Fruit fly (Drosophila melanogaster) whole organism, embryonic: ENCODE data around the gene Mocs1.

Experiments
- Abd-B ChIP-seq: fragments of 200-800 bp; sonication (Bioruptor generic); optimal IDR thresholded peaks from 2 replicates; lab custom pipeline; 2018; ENCODE audit warnings: missing biosample characterization, mild to moderate bottlenecking, missing genetic modification characterization, moderate library complexity
- CG10147 ChIP-seq: fragments of 200-800 bp; sonication (Bioruptor generic); optimal IDR thresholded peaks from 2 replicates; lab custom pipeline; 2019; ENCODE audit warnings: missing biosample characterization, mild to moderate bottlenecking, missing genetic modification characterization, moderate library complexity
- CG11398 ChIP-seq: fragments of 200-800 bp; sonication (Bioruptor generic); optimal IDR thresholded peaks from 2 replicates; lab custom pipeline; 2016; ENCODE audit warnings: missing biosample characterization, missing genetic modification characterization
- CG11560 ChIP-seq: fragments of 200-800 bp; sonication (Bioruptor generic); IDR thresholded peaks from 3 replicates; pipeline ENCODE4 v1.3.6; 2022; ENCODE audit warnings: missing biosample characterization, missing genetic modification characterization
- CG11723 ChIP-seq: fragments of 200-800 bp; sonication (Bioruptor generic); optimal IDR thresholded peaks from 2 replicates; lab custom pipeline; 2017; ENCODE audit warnings: missing biosample characterization, mild to moderate bottlenecking, missing genetic modification characterization
- CG12299 ChIP-seq: fragments of 200-800 bp; sonication (Bioruptor generic); optimal IDR thresholded peaks from 2 replicates; lab custom pipeline; 2018; ENCODE audit warnings: missing biosample characterization, mild to moderate bottlenecking, missing genetic modification characterization
- CG12942 ChIP-seq: fragments of 200-800 bp; sonication (Bioruptor generic); optimal IDR thresholded peaks from 3 replicates; lab custom pipeline; 2016; ENCODE audit warnings: missing biosample characterization, missing genetic modification characterization
- CG13894 ChIP-seq: fragments of 200-800 bp; sonication (Bioruptor generic); optimal IDR thresholded peaks from 3 replicates; lab custom pipeline; 2018; ENCODE audit warnings: missing biosample characterization, mild to moderate bottlenecking, missing genetic modification characterization, moderate library complexity
- CG14710 ChIP-seq: fragments of 200-800 bp; sonication (Bioruptor generic); optimal IDR thresholded peaks from 3 replicates; lab custom pipeline; 2019; ENCODE audit warnings: missing biosample characterization, mild to moderate bottlenecking, missing genetic modification characterization, moderate library complexity
- CG1529 ChIP-seq: fragments of 200-800 bp; sonication (Bioruptor generic); optimal IDR thresholded peaks from 3 replicates; lab custom pipeline; 2018; ENCODE audit warnings: missing biosample characterization, missing genetic modification characterization
- CG15479 ChIP-seq: fragments of 200-800 bp; sonication (Bioruptor generic); optimal IDR thresholded peaks from 3 replicates; lab custom pipeline; 2019; ENCODE audit warnings: missing biosample characterization, mild to moderate bottlenecking, missing genetic modification characterization, moderate library complexity
- CG15514 ChIP-seq: fragments of 200-800 bp; sonication (Bioruptor generic); optimal IDR thresholded peaks from 3 replicates; lab custom pipeline; 2017; ENCODE audit warnings: missing biosample characterization, missing genetic modification characterization, mild to moderate bottlenecking, moderate library complexity, missing genetic modification reagents
- CG15601 ChIP-seq: fragments of 200-800 bp; sonication (Bioruptor generic); optimal IDR thresholded peaks from 3 replicates; lab custom pipeline; 2019; ENCODE audit warnings: missing biosample characterization, mild to moderate bottlenecking, missing genetic modification characterization, moderate library complexity
- CG17359 ChIP-seq: fragments of 200-800 bp; sonication (Bioruptor generic); optimal IDR thresholded peaks from 3 replicates; lab custom pipeline; 2018; ENCODE audit warnings: missing biosample characterization, mild to moderate bottlenecking, missing genetic modification characterization, moderate library complexity
- CG2678 ChIP-seq: fragments of 200-800 bp; sonication (Bioruptor generic); optimal IDR thresholded peaks from 3 replicates; lab custom pipeline; 2019; ENCODE audit warnings: missing biosample characterization, mild to moderate bottlenecking, missing genetic modification characterization, moderate library complexity
- CG6689 ChIP-seq: fragments of 200-800 bp; sonication (Bioruptor generic); IDR thresholded peaks from 2 replicates; pipeline ENCODE4 v1.3.6; 2022; ENCODE audit warnings: missing biosample characterization, missing genetic modification characterization
- CG8281 ChIP-seq: fragments of 200-800 bp; sonication (Bioruptor generic); optimal IDR thresholded peaks from 2 replicates; lab custom pipeline; 2018; ENCODE audit warnings: missing biosample characterization, mild to moderate bottlenecking, missing genetic modification characterization, moderate library complexity
- CG9932 ChIP-seq: fragments of 200-800 bp; sonication (Bioruptor generic); IDR thresholded peaks from 2 replicates; pipeline ENCODE4 v1.3.6; 2022; ENCODE audit warnings: missing biosample characterization, missing genetic modification characterization
- Dad ChIP-seq: fragments of 200-800 bp; sonication (Bioruptor generic); optimal IDR thresholded peaks from 3 replicates; lab custom pipeline; 2016; ENCODE audit warnings: missing biosample characterization, missing genetic modification characterization
- E2f2 ChIP-seq: fragments of 200-800 bp; sonication (Bioruptor generic); IDR thresholded peaks from 2 replicates; pipeline ENCODE4 v1.3.6; 2022; ENCODE audit warnings: missing biosample characterization, missing genetic modification characterization
- ERR ChIP-seq: fragments of 200-800 bp; sonication (Bioruptor generic); optimal IDR thresholded peaks from 2 replicates; lab custom pipeline; 2016; ENCODE audit warnings: missing biosample characterization, missing genetic modification characterization
- Gsc ChIP-seq: fragments of 200-800 bp; sonication (Bioruptor generic); IDR thresholded peaks from 2 replicates; pipeline ENCODE4 v1.3.6; 2022; ENCODE audit warnings: missing biosample characterization, missing genetic modification characterization
- H2.0 ChIP-seq: fragments of 200-800 bp; sonication (Bioruptor generic); IDR thresholded peaks from 2 replicates; pipeline ENCODE4 v1.3.6; 2022; ENCODE audit warnings: missing biosample characterization, missing genetic modification characterization
- HLH3B ChIP-seq: fragments of 200-800 bp; sonication (Bioruptor generic); IDR thresholded peaks from 2 replicates; pipeline ENCODE4 v1.3.6; 2022; ENCODE audit warnings: missing biosample characterization, missing genetic modification characterization
- NFAT ChIP-seq: fragments of 200-800 bp; sonication (Bioruptor generic); IDR thresholded peaks from 2 replicates; pipeline ENCODE4 v1.3.6; 2022; ENCODE audit warnings: missing biosample characterization, missing genetic modification characterization
- NK7.1 ChIP-seq: fragments of 200-800 bp; sonication (Bioruptor generic); optimal IDR thresholded peaks from 3 replicates; lab custom pipeline; 2016; ENCODE audit warnings: missing biosample characterization, missing genetic modification characterization
- Neu2 ChIP-seq: fragments of 200-800 bp; sonication (Bioruptor generic); optimal IDR thresholded peaks from 3 replicates; lab custom pipeline; 2016; ENCODE audit warnings: missing biosample characterization, missing genetic modification characterization, borderline replicate concordance
- Nf-YB ChIP-seq: fragments of 200-800 bp; sonication (Bioruptor generic); optimal IDR thresholded peaks from 3 replicates; lab custom pipeline; 2019; ENCODE audit warnings: missing biosample characterization, mild to moderate bottlenecking, missing genetic modification characterization, moderate library complexity
- PHDP ChIP-seq: fragments of 200-800 bp; sonication (Bioruptor generic); optimal IDR thresholded peaks from 3 replicates; lab custom pipeline; 2018; ENCODE audit warnings: missing biosample characterization, mild to moderate bottlenecking, missing genetic modification characterization, moderate library complexity
- Ptx1 ChIP-seq: fragments of 200-800 bp; sonication (Bioruptor generic); IDR thresholded peaks from 2 replicates; pipeline ENCODE4 v1.3.6; 2022; ENCODE audit warnings: missing biosample characterization, missing genetic modification characterization
- Ravus ChIP-seq: fragments of 200-800 bp; sonication (Bioruptor generic); IDR thresholded peaks from 2 replicates; pipeline ENCODE4 v1.3.6; 2022; ENCODE audit warnings: missing biosample characterization, missing genetic modification characterization
- Rfx ChIP-seq: fragments of 200-800 bp; sonication (Bioruptor generic); IDR thresholded peaks from 2 replicates; pipeline ENCODE4 v1.3.6; 2022; ENCODE audit warnings: missing biosample characterization, missing genetic modification characterization
- Sry-β ChIP-seq: fragments of 200-800 bp; sonication (Bioruptor generic); optimal IDR thresholded peaks from 2 replicates; lab custom pipeline; 2018; ENCODE audit warnings: missing biosample characterization, mild to moderate bottlenecking, missing genetic modification characterization, moderate library complexity
- YL-1 ChIP-seq: fragments of 200-800 bp; sonication (Bioruptor generic); optimal IDR thresholded peaks from 3 replicates; lab custom pipeline; 2017; ENCODE audit warnings: missing biosample characterization, mild to moderate bottlenecking, missing genetic modification characterization
- ap ChIP-seq: fragments of 200-800 bp; sonication (Bioruptor generic); IDR thresholded peaks from 2 replicates; pipeline ENCODE4 v1.3.6; 2022; ENCODE audit warnings: missing biosample characterization, missing genetic modification characterization
- bigmax ChIP-seq: fragments of 200-800 bp; sonication (Bioruptor generic); optimal IDR thresholded peaks from 2 replicates; lab custom pipeline; 2018; ENCODE audit warnings: missing biosample characterization, mild to moderate bottlenecking, missing genetic modification characterization
- corto ChIP-seq: fragments of 200-800 bp; sonication (Bioruptor generic); optimal IDR thresholded peaks from 2 replicates; lab custom pipeline; 2016; ENCODE audit warnings: missing biosample characterization, mild to moderate bottlenecking, missing genetic modification characterization, moderate library complexity
- dan ChIP-seq: fragments of 200-800 bp; sonication (Bioruptor generic); IDR thresholded peaks from 2 replicates; pipeline ENCODE4 v1.3.6; 2022; ENCODE audit warnings: missing biosample characterization, missing genetic modification characterization
- dimm ChIP-seq: fragments of 200-800 bp; sonication (Bioruptor generic); IDR thresholded peaks from 2 replicates; pipeline ENCODE4 v1.3.6; 2022; ENCODE audit warnings: missing biosample characterization, missing genetic modification characterization
- dm ChIP-seq: fragments of 200-800 bp; sonication (Bioruptor generic); optimal IDR thresholded peaks from 3 replicates; lab custom pipeline; 2016; ENCODE audit warnings: missing biosample characterization, missing genetic modification characterization
- dmrt11E ChIP-seq: fragments of 200-800 bp; sonication (Bioruptor generic); optimal IDR thresholded peaks from 3 replicates; lab custom pipeline; 2018; ENCODE audit warnings: missing biosample characterization, mild to moderate bottlenecking, missing genetic modification characterization, moderate library complexity
- emc ChIP-seq: fragments of 200-800 bp; sonication (Bioruptor generic); optimal IDR thresholded peaks from 2 replicates; lab custom pipeline; 2016; ENCODE audit warnings: missing biosample characterization, missing genetic modification characterization
- jigr1 ChIP-seq: fragments of 200-800 bp; sonication (Bioruptor generic); IDR thresholded peaks from 3 replicates; pipeline ENCODE4 v1.3.6; 2022; ENCODE audit warnings: missing biosample characterization, missing genetic modification characterization
- jing ChIP-seq: fragments of 200-800 bp; sonication (Bioruptor generic); optimal IDR thresholded peaks from 2 replicates; lab custom pipeline; 2018; ENCODE audit warnings: missing biosample characterization, mild to moderate bottlenecking, missing genetic modification characterization
- klu ChIP-seq: fragments of 200-800 bp; sonication (Bioruptor generic); IDR thresholded peaks from 2 replicates; pipeline ENCODE4 v1.3.6; 2022; ENCODE audit warnings: missing biosample characterization, missing genetic modification characterization
- seq ChIP-seq: fragments of 200-800 bp; sonication (Bioruptor generic); IDR thresholded peaks from 2 replicates; pipeline ENCODE4 v1.3.6; 2022; ENCODE audit warnings: missing biosample characterization, missing genetic modification characterization
- slbo ChIP-seq: fragments of 200-800 bp; sonication (Bioruptor generic); IDR thresholded peaks from 2 replicates; pipeline ENCODE4 v1.3.6; 2022; ENCODE audit warnings: missing biosample characterization, missing genetic modification characterization
- zen ChIP-seq: fragments of 200-800 bp; sonication (Bioruptor generic); optimal IDR thresholded peaks from 3 replicates; lab custom pipeline; 2018; ENCODE audit warnings: missing biosample characterization, mild to moderate bottlenecking, missing genetic modification characterization, moderate library complexity
- zen2 ChIP-seq: fragments of 200-800 bp; sonication (Bioruptor generic); IDR thresholded peaks from 3 replicates; pipeline ENCODE4 v1.3.6; 2022; ENCODE audit warnings: missing biosample characterization, missing genetic modification characterization; ENCODE audit not compliant: partially characterized antibody

The Mocs1 gene

dm6 chr3L:11097982-11098663 lies 27.8 kb downstream of the Mocs1 start, which contains the start of the genes Irbp18 and APP-BP1 (continued):
- TF ChIP-seq dimm (GFP tag; lab: Robert Waterston, UW) (peak; percentile 59; the same call in 1 of the 2 replicates), Abd-B (GFP tag; lab: Kevin White, UChicago) (peak; percentile 94), seq (peak; percentile 87), emc (peak; percentile 85), Nf-YB (GFP tag; lab: Kevin White, UChicago) (peak; percentile 78), slbo (GFP tag; lab: Robert Waterston, UW) (peak; percentile 88), CG12299 (peak; percentile 85), Rfx (GFP tag; lab: Robert Waterston, UW) (peak; percentile 90), H2.0 (GFP tag; lab: Robert Waterston, UW) (peak; percentile 76), CG11398 (peak; percentile 83), CG13894 (tag; lab: Kevin White, UChicago) (peak; percentile 86), dm (peak; percentile 86), CG11723 (GFP tag; lab: Kevin White, UChicago) (peak; percentile 88), corto (GFP tag; lab: Kevin White, UChicago) (peak; percentile 76), PHDP (tag; lab: Kevin White, UChicago) (peak; percentile 92), jigr1 (GFP tag; lab: Robert Waterston, UW) (peak; percentile 54; the same call in 1 of the 3 replicates), dan (GFP tag; lab: Robert Waterston, UW) (no peak), CG8281 (tag; lab: Kevin White, UChicago) (peak; percentile 79), CG17359 (peak; percentile 93), zen (tag; lab: Kevin White, UChicago) (peak; percentile 85), Neu2 (GFP tag; lab: Kevin White, UChicago) (peak; percentile 56), Gsc (GFP tag; lab: Robert Waterston, UW) (peak; percentile 58; the same call in 1 of the 2 replicates), Ptx1 (GFP tag; lab: Robert Waterston, UW) (peak; percentile 90), CG14710 (tag; lab: Kevin White, UChicago) (peak; percentile 94), YL-1 (GFP tag; lab: Kevin White, UChicago) (peak; percentile 88), CG15601 (tag; lab: Kevin White, UChicago) (peak; percentile 76), NFAT (GFP tag; lab: Robert Waterston, UW) (peak; percentile 74), dmrt11E (tag; lab: Kevin White, UChicago) (peak; percentile 86), ERR (peak; percentile 88), CG6689 (GFP tag; lab: Robert Waterston, UW) (peak; percentile 91), CG15479 (GFP tag; lab: Kevin White, UChicago) (peak; percentile 73), Dad (GFP tag; lab: Kevin White, UChicago) (peak; percentile 94), CG9932 (GFP tag; lab: Robert Waterston, UW) (peak; percentile 89), E2f2 (GFP tag; lab: Robert Waterston, UW) (peak; percentile 63), jing (peak; percentile 92), CG2678 (peak; percentile 95), ap (GFP tag; lab: Robert Waterston, UW) (peak; percentile 67), CG1529 (GFP tag; lab: Kevin White, UChicago) (peak; percentile 86), Sry-β (GFP tag; lab: Kevin White, UChicago) (peak; percentile 37), CG11560 (peak; percentile 59; the same call in 1 of the 3 replicates), klu (peak; percentile 80; the same call in 1 of the 2 replicates), CG12942 (peak; percentile 90), CG15514 (peak; percentile 90), CG10147 (GFP tag; lab: Kevin White, UChicago) (peak; percentile 91), HLH3B (GFP tag; lab: Robert Waterston, UW) (peak; percentile 75), NK7.1 (peak; percentile 87), zen2 (GFP tag; lab: Robert Waterston, UW) (no peak), Ravus (GFP tag; lab: Robert Waterston, UW) (peak; percentile 76), bigmax (GFP tag; lab: Kevin White, UChicago) (no peak)
